Fruit fly (Drosophila melanogaster) whole organism, pupa: Measurements from ENCODE around the gene CG3224.
A peak's percentile ranks its signal among the peaks of the same experiment; 100 is the strongest.

Experiments used
- CG10348 ChIP-seq: fragments of 200-800 bp; sonication (Bioruptor generic); IDR thresholded peaks from 2 replicates; pipeline ENCODE4 v1.3.6; 2022; ENCODE audit warnings: missing biosample characterization, missing genetic modification characterization
- CG12605 ChIP-seq: fragments of 200-800 bp; sonication (Bioruptor generic); IDR thresholded peaks from 2 replicates; pipeline ENCODE4 v1.3.6; 2022; ENCODE audit warnings: missing biosample characterization, missing genetic modification characterization
- CG13204 ChIP-seq: fragments of 200-800 bp; sonication (Bioruptor generic); optimal IDR thresholded peaks from 2 replicates; lab custom pipeline; 2018; ENCODE audit warnings: missing biosample characterization, mild to moderate bottlenecking, missing genetic modification characterization, moderate library complexity
- CG14655 ChIP-seq: fragments of 200-800 bp; sonication (Bioruptor generic); optimal IDR thresholded peaks from 3 replicates; lab custom pipeline; 2017; ENCODE audit warnings: mild to moderate bottlenecking, missing biosample characterization, missing genetic modification reagents, missing genetic modification characterization
- CG15710 ChIP-seq: fragments of 200-800 bp; sonication (Bioruptor generic); optimal IDR thresholded peaks from 2 replicates; lab custom pipeline; 2018; ENCODE audit warnings: missing biosample characterization, mild to moderate bottlenecking, missing genetic modification characterization, moderate library complexity
- CG17806 ChIP-seq: fragments of 200-800 bp; sonication (Bioruptor generic); optimal IDR thresholded peaks from 2 replicates; lab custom pipeline; 2018; ENCODE audit warnings: missing biosample characterization, mild to moderate bottlenecking, missing genetic modification characterization, moderate library complexity
- CG32121 ChIP-seq: fragments of 200-800 bp; sonication (Bioruptor generic); IDR thresholded peaks from 2 replicates; pipeline ENCODE4 v1.3.6; 2022; ENCODE audit warnings: missing biosample characterization, missing genetic modification characterization
- CG34367 ChIP-seq: fragments of 200-800 bp; sonication (Bioruptor generic); optimal IDR thresholded peaks from 2 replicates; lab custom pipeline; 2018; ENCODE audit warnings: missing biosample characterization, mild to moderate bottlenecking, missing genetic modification characterization
- CG4496 ChIP-seq: fragments of 200-800 bp; sonication (Bioruptor generic); IDR thresholded peaks from 3 replicates; pipeline ENCODE4 v1.3.6; 2022; ENCODE audit warnings: missing biosample characterization, missing genetic modification characterization
- CG8159 ChIP-seq: fragments of 200-800 bp; sonication (Bioruptor generic); optimal IDR thresholded peaks from 3 replicates; lab custom pipeline; 2018; ENCODE audit warnings: missing biosample characterization, mild to moderate bottlenecking, missing genetic modification characterization, moderate library complexity
- CG8301 ChIP-seq: fragments of 200-800 bp; sonication (Bioruptor generic); optimal IDR thresholded peaks from 2 replicates; lab custom pipeline; 2018; ENCODE audit warnings: missing biosample characterization, mild to moderate bottlenecking, missing genetic modification characterization
- CG9948 ChIP-seq: fragments of 200-800 bp; sonication (Bioruptor generic); optimal IDR thresholded peaks from 2 replicates; lab custom pipeline; 2018; ENCODE audit warnings: missing biosample characterization, mild to moderate bottlenecking, missing genetic modification characterization, moderate library complexity
- D1 ChIP-seq: fragments of 200-800 bp; sonication (Bioruptor generic); optimal IDR thresholded peaks from 2 replicates; lab custom pipeline; 2018; ENCODE audit warnings: missing biosample characterization, mild to moderate bottlenecking, missing genetic modification characterization, moderate library complexity
- EcR ChIP-seq: fragments of 200-800 bp; sonication (Bioruptor generic); optimal IDR thresholded peaks from 3 replicates; lab custom pipeline; 2019; ENCODE audit warnings: missing biosample characterization, missing genetic modification characterization, mild to moderate bottlenecking, moderate library complexity, missing genetic modification reagents
- Ets98B ChIP-seq: fragments of 200-800 bp; sonication (Bioruptor generic); IDR thresholded peaks from 2 replicates; pipeline ENCODE4 v1.3.6; 2022; ENCODE audit warnings: missing biosample characterization, missing genetic modification characterization
- Pif1A ChIP-seq: fragments of 200-800 bp; sonication (Bioruptor generic); optimal IDR thresholded peaks from 3 replicates; lab custom pipeline; 2016; ENCODE audit warnings: missing biosample characterization, missing genetic modification characterization
- Pif1B ChIP-seq: fragments of 200-800 bp; sonication (Bioruptor generic); optimal IDR thresholded peaks from 3 replicates; lab custom pipeline; 2016; ENCODE audit warnings: missing biosample characterization, missing genetic modification characterization
- Snoo ChIP-seq: fragments of 200-800 bp; sonication (Bioruptor generic); optimal IDR thresholded peaks from 3 replicates; lab custom pipeline; 2017; ENCODE audit warnings: missing biosample characterization, mild to moderate bottlenecking, missing genetic modification characterization, inconsistent platforms
- fd96Ca ChIP-seq: fragments of 200-800 bp; sonication (Bioruptor generic); IDR thresholded peaks from 3 replicates; pipeline ENCODE4 v1.3.6; 2022; ENCODE audit warnings: missing biosample characterization, missing genetic modification characterization
- gl ChIP-seq: fragments of 200-800 bp; sonication (Bioruptor generic); optimal IDR thresholded peaks from 2 replicates; lab custom pipeline; 2018; ENCODE audit warnings: missing biosample characterization, mild to moderate bottlenecking, missing genetic modification characterization
- rn ChIP-seq: fragments of 200-800 bp; sonication (Bioruptor generic); IDR thresholded peaks from 2 replicates; pipeline ENCODE4 v1.3.6; 2022; ENCODE audit warnings: missing biosample characterization, missing genetic modification characterization

Gene CG3224

DNA sequence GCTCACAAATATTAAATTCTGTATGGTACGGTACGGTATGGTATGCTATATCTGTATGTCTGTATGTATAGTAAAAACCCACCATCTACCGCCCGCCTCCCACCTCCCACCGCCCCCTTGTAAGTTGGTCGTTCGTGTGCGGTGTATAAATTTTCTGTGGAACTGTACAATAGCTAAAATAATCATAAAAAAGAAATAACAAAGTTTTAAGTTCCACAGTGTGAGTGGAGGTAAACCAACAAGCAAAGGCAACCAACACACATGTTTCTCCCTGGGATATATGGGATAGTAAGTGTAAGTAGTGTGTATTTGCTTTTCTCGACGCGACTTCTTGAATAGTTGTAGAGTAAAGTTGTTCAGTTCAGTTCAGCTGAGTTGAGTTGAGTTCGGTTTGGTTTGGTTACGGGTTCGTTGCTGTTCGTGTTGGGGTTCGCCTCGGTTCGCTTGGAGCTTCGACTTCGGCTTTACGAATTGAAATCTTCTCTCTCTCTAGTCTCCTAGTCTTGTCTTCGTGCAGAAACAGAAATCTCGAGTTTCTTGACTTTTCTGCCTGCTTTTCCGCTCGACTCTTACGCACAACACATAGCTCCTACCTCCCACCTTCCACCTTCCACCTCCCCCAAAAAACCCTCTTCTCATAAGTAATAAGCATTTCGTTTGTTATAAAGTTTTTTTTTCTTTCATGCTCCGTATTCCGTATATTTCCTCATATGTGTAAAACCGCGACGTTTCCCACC, 45.5 kb upstream of the CG3224 start:
- TF ChIP-seq EcR (GFP tag; lab: Kevin White, UChicago) (peak; percentile 78), gl (no peak)

- TF ChIP-seq Pif1B (GFP tag; lab: Kevin White, UChicago), result no peak
- no peak for TF ChIP-seq CG17806 (tag; lab: Kevin White, UChicago)
- TF ChIP-seq CG4496 (GFP tag; lab: Robert Waterston, UW), result no peak
- no peak for TF ChIP-seq Snoo (tag; lab: Kevin White, UChicago)
- no peak for TF ChIP-seq CG32121
- no peak for TF ChIP-seq Ets98B (GFP tag; lab: Robert Waterston, UW)
- no peak for TF ChIP-seq CG15710 (tag; lab: Kevin White, UChicago)
- no peak for TF ChIP-seq CG13204 (GFP tag; lab: Kevin White, UChicago)
- TF ChIP-seq CG14655 (GFP tag; lab: Kevin White, UChicago), result no peak
- no peak for TF ChIP-seq CG10348 (GFP tag; lab: Robert Waterston, UW)
- TF ChIP-seq gl, result no peak
- TF ChIP-seq CG12605 (GFP tag; lab: Robert Waterston, UW), result no peak
- TF ChIP-seq CG8159 (tag; lab: Kevin White, UChicago), result no peak
- no peak for TF ChIP-seq D1 (tag; lab: Kevin White, UChicago)
- no peak for TF ChIP-seq fd96Ca (GFP tag; lab: Robert Waterston, UW)
- no peak for TF ChIP-seq CG8301 (tag; lab: Kevin White, UChicago)
- no peak for TF ChIP-seq CG34367
Observed at dm6 chrX:6705890-6706289, 44.6 kb upstream of the CG3224 start.

DNA sequence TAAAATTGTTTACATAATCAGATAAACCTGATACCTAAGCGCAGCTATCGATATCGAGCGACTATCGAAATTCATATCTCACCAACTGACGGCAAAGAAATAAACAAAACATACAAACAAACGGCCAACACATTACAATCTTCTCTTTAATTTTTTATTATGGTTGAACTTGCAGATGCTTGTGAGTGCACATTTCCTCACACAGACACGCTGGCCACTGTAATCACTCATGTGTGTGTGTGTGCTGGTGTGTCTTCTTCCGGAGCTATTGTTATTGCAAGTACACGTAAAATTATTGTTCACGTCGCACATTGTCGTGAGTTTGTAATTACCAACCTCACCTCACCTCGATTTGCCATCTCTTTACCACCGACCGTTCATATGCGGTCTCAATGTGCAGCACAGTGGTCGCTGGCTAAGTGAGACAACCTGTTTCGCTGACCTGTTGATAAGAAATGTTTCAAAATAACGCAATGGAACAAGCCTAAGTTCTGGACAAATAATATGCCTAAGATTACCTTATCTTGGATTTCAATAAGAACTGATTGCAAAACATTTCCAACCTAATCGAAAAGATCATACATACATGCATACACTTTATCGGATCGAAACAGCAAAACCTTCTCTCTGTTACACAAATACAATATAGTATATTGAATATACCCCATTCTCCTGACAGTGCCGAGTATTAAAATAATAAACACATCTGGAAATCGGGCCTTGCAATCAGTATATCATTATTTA, 44.0 kb upstream of the CG3224 start:
- TF ChIP-seq gl (peak; percentile 3), D1 (tag; lab: Kevin White, UChicago) (no peak), CG34367 (peak; percentile 16), CG8159 (tag; lab: Kevin White, UChicago) (peak; percentile 21), fd96Ca (GFP tag; lab: Robert Waterston, UW) (peak; percentile 60; the same call in 1 of the 3 replicates), EcR (GFP tag; lab: Kevin White, UChicago) (no peak), rn (GFP tag; lab: Robert Waterston, UW) (no peak), Snoo (tag; lab: Kevin White, UChicago) (peak; percentile 8), CG9948 (tag; lab: Kevin White, UChicago) (peak; percentile 23), Pif1A (GFP tag; lab: Kevin White, UChicago) (peak; percentile 22), Pif1B (GFP tag; lab: Kevin White, UChicago) (peak; percentile 28), CG14655 (GFP tag; lab: Kevin White, UChicago) (peak; percentile 65), CG4496 (GFP tag; lab: Robert Waterston, UW) (peak; percentile 49; the same call in 2 of the 3 replicates), CG32121 (peak; percentile 30; the same call in 1 of the 2 replicates), CG17806 (tag; lab: Kevin White, UChicago) (peak; percentile 25), CG13204 (GFP tag; lab: Kevin White, UChicago) (no peak), CG8301 (tag; lab: Kevin White, UChicago) (peak; percentile 27), CG15710 (tag; lab: Kevin White, UChicago) (peak; percentile 24), CG12605 (GFP tag; lab: Robert Waterston, UW) (no peak)

- TF ChIP-seq CG12605 (GFP tag; lab: Robert Waterston, UW) (no peak), CG15710 (tag; lab: Kevin White, UChicago) (peak; percentile 53), rn (GFP tag; lab: Robert Waterston, UW) (no peak), CG34367 (peak; percentile 33), Ets98B (GFP tag; lab: Robert Waterston, UW) (no peak), CG32121 (no peak), CG17806 (tag; lab: Kevin White, UChicago) (peak; percentile 28), Pif1B (GFP tag; lab: Kevin White, UChicago) (peak; percentile 16), Pif1A (GFP tag; lab: Kevin White, UChicago) (peak; percentile 51), CG14655 (GFP tag; lab: Kevin White, UChicago) (peak; percentile 65), CG9948 (tag; lab: Kevin White, UChicago) (peak; percentile 52), CG8301 (tag; lab: Kevin White, UChicago) (peak; percentile 49), CG8159 (tag; lab: Kevin White, UChicago) (peak; percentile 63), Snoo (tag; lab: Kevin White, UChicago) (no peak), CG10348 (GFP tag; lab: Robert Waterston, UW) (no peak), gl (no peak)
Observed at dm6 chrX:6703957-6704356, 42.7 kb upstream of the CG3224 start.

DNA sequence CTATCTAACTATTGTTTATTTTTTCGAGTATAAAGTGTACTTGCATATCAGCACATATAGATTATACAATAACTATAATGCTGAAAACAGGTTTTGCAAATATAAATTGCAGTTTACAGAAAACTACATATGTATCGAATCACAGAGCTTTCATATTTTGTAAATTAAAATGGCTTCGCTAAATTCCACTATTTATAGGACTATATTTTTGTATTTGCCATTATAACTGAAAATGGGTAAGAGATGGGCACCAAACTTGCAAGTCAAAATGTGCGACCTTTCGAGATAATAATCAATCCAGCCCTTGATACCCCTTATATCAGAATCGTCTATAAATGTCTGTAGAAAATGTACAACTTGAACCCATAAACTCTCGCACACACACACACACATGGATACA, 42.0 kb upstream of the CG3224 start:
- TF ChIP-seq CG8159 (tag; lab: Kevin White, UChicago) (peak; percentile 39), CG17806 (tag; lab: Kevin White, UChicago) (peak; percentile 6), CG13204 (GFP tag; lab: Kevin White, UChicago) (no peak), fd96Ca (GFP tag; lab: Robert Waterston, UW) (no peak), Snoo (tag; lab: Kevin White, UChicago) (no peak), CG9948 (tag; lab: Kevin White, UChicago) (peak; percentile 22), CG8301 (tag; lab: Kevin White, UChicago) (peak; percentile 15), Pif1B (GFP tag; lab: Kevin White, UChicago) (no peak), CG4496 (GFP tag; lab: Robert Waterston, UW) (peak; percentile 38; the same call in 1 of the 3 replicates), CG15710 (tag; lab: Kevin White, UChicago) (peak; percentile 6), CG14655 (GFP tag; lab: Kevin White, UChicago) (peak; percentile 64), CG34367 (peak; percentile 14), CG10348 (GFP tag; lab: Robert Waterston, UW) (no peak), gl (no peak), CG12605 (GFP tag; lab: Robert Waterston, UW) (0 out of 2 replicates have a peak, but pooled peaks have one; percentile 5), D1 (tag; lab: Kevin White, UChicago) (no peak), Ets98B (GFP tag; lab: Robert Waterston, UW) (no peak), rn (GFP tag; lab: Robert Waterston, UW) (no peak), EcR (GFP tag; lab: Kevin White, UChicago) (no peak), Pif1A (GFP tag; lab: Kevin White, UChicago) (no peak), CG32121 (no peak)
